Worm (Caenorhabditis elegans): ENCODE results near the gene C09G4.4.

Gene C09G4.4

DNA sequence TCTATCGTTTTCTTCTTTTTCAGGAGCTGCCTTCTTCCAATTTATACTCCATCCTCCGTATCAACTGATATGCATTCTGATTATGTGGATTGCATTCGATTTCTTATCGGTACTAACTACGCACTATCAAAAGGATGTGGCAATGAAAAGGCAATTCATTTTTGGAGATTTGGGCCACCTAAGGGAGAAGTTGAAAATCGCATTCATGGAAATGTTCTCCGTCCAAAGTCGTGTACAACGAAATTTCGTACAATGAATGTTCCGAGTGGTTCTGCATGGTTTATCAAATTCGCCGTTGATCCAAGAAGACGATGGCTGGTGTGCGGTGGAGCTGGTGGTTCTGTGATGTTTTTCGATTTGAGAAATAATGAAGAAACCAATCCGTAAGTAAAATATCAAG lies at the start of gene C09G4.4:
TSS of gene C09G4.4 (plus strand) at position 301 of the 400 bp plus-strand sequence.
- TF ChIP-seq ceh-36 (tag; optimal IDR thresholded peaks at IDR 0.05) (no peak), hnd-1 (tag; optimal IDR thresholded peaks at IDR 0.05) (no peak), tbx-37 (GFP tag; conservative IDR thresholded peaks at IDR 0.05) (no peak), sea-1 (GFP tag; conservative IDR thresholded peaks at IDR 0.05) (no peak), pes-1 (GFP tag; IDR thresholded peaks at IDR 0.05) (no peak), F13C5.2 (tag; optimal IDR thresholded peaks at IDR 0.05) (no peak), tra-4 (tag; optimal IDR thresholded peaks at IDR 0.05) (no peak), ceh-13 (GFP tag; optimal IDR thresholded peaks at IDR 0.05) (no peak), tbx-11 (GFP tag; IDR thresholded peaks at IDR 0.05) (no peak), hmg-4 (GFP tag; optimal IDR thresholded peaks at IDR 0.05) (no peak), ets-7 (tag; optimal IDR thresholded peaks at IDR 0.05) (no peak), scrt-1 (GFP tag; IDR thresholded peaks at IDR 0.05) (no peak), hmbx-1 (tag; optimal IDR thresholded peaks at IDR 0.05) (no peak), aly-1 (tag; optimal IDR thresholded peaks at IDR 0.05) (no peak), B0310.2 (tag; optimal IDR thresholded peaks at IDR 0.05) (no peak), ama-1 (optimal IDR thresholded peaks at IDR 0.05) (no peak), flt-1 (GFP tag; IDR thresholded peaks at IDR 0.05) (no peak)

ce11 chrIV:8463069-8463468 lies 49.7 kb upstream of the C09G4.4 start:
- no peak for TF ChIP-seq hmg-4 (GFP tag; optimal IDR thresholded peaks at IDR 0.05)
- no peak for TF ChIP-seq tbx-11 (GFP tag; IDR thresholded peaks at IDR 0.05)
- no peak for TF ChIP-seq ama-1 (optimal IDR thresholded peaks at IDR 0.05)
- TF ChIP-seq tra-4 (tag; optimal IDR thresholded peaks at IDR 0.05): no peak
- TF ChIP-seq sea-1 (GFP tag; conservative IDR thresholded peaks at IDR 0.05): no peak
- no peak for TF ChIP-seq pes-1 (GFP tag; IDR thresholded peaks at IDR 0.05)
- TF ChIP-seq B0310.2 (tag; optimal IDR thresholded peaks at IDR 0.05): no peak

- no peak for TF ChIP-seq pes-1 (GFP tag; IDR thresholded peaks at IDR 0.05)
- no peak for TF ChIP-seq flt-1 (GFP tag; IDR thresholded peaks at IDR 0.05)
- TF ChIP-seq ceh-36 (tag; optimal IDR thresholded peaks at IDR 0.05): no peak
- TF ChIP-seq aly-1 (tag; optimal IDR thresholded peaks at IDR 0.05): no peak
- no peak for TF ChIP-seq sea-1 (GFP tag; conservative IDR thresholded peaks at IDR 0.05)
- no peak for TF ChIP-seq hmg-4 (GFP tag; optimal IDR thresholded peaks at IDR 0.05)
- TF ChIP-seq B0310.2 (tag; optimal IDR thresholded peaks at IDR 0.05): no peak
- no peak for TF ChIP-seq tra-4 (tag; optimal IDR thresholded peaks at IDR 0.05)
- no peak for TF ChIP-seq ceh-13 (GFP tag; optimal IDR thresholded peaks at IDR 0.05)
- TF ChIP-seq tbx-11 (GFP tag; IDR thresholded peaks at IDR 0.05): no peak
- TF ChIP-seq scrt-1 (GFP tag; IDR thresholded peaks at IDR 0.05): no peak
- TF ChIP-seq tbx-37 (GFP tag; conservative IDR thresholded peaks at IDR 0.05): no peak
- TF ChIP-seq hnd-1 (tag; optimal IDR thresholded peaks at IDR 0.05): no peak
- no peak for TF ChIP-seq F13C5.2 (tag; optimal IDR thresholded peaks at IDR 0.05)
Measured at ce11 chrIV:8463716-8464115, 49.1 kb upstream of the C09G4.4 start, which contains the start of gene str-176. str-176 (minus strand) TSS chrIV:8463816.

DNA sequence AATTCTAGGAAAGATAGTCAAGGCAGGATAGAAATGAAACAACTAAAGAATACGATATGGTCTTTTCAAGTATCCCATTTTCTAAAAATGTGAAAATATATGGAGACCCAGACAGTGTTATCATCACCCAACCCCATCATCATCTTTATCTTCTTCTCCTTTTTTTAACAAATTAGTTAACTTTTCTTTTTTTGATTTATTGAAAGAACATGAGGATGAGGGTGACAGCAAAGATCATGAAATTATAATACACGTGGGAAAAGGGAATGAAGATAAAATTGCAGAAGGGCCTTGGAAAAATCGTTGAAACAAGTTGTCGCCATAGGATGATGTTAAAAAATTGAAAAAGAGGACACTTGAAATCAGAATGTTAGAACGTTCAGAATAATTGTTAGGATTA lies 48.6 kb upstream of the C09G4.4 start:
- TF ChIP-seq tra-4 (tag; optimal IDR thresholded peaks at IDR 0.05) (no peak), aly-1 (tag; optimal IDR thresholded peaks at IDR 0.05) (no peak), ceh-13 (GFP tag; optimal IDR thresholded peaks at IDR 0.05) (no peak), tbx-11 (GFP tag; IDR thresholded peaks at IDR 0.05) (no peak), ceh-36 (tag; optimal IDR thresholded peaks at IDR 0.05) (no peak), hmg-4 (GFP tag; optimal IDR thresholded peaks at IDR 0.05) (no peak), tbx-37 (GFP tag; conservative IDR thresholded peaks at IDR 0.05) (no peak), sea-1 (GFP tag; conservative IDR thresholded peaks at IDR 0.05) (no peak), scrt-1 (GFP tag; IDR thresholded peaks at IDR 0.05) (no peak), ets-7 (tag; optimal IDR thresholded peaks at IDR 0.05) (no peak), flt-1 (GFP tag; IDR thresholded peaks at IDR 0.05) (no peak)

- TF ChIP-seq flt-1 (GFP tag; IDR thresholded peaks at IDR 0.05): no peak
Measured at ce11 chrIV:8472493-8472892, 40.3 kb upstream of the C09G4.4 start, which contains the start of gene oat-1. oat-1 (minus strand) TSS chrIV:8472593.

DNA sequence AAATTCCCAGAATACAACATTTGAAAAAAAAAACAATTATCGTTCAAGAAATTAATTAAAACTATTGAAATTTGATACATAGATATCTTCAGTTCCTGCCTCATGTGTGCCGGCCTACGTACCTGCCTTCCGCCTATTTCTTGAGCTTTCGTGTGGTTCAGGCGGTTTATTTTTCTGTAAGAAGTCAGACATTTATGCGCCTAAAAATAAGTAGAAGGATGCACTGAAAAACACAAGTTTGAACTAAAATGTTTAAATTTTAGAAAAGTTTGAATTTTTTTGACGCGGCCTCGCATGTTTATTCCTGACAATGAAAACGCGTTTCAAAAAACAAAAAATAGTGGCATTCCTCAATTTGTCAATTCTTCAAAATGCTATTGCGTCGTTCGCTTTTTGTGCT lies 39.0 kb upstream of the C09G4.4 start, which contains the start of gene C28C12.11:
TSS of gene C28C12.11 (plus strand) at position 301 of the 400 bp plus-strand sequence.
- TF ChIP-seq ama-1 (optimal IDR thresholded peaks at IDR 0.05): no peak
- no peak for TF ChIP-seq ceh-13 (GFP tag; optimal IDR thresholded peaks at IDR 0.05)
- TF ChIP-seq flt-1 (GFP tag; IDR thresholded peaks at IDR 0.05): no peak
- no peak for TF ChIP-seq tbx-37 (GFP tag; conservative IDR thresholded peaks at IDR 0.05)

- TF ChIP-seq flt-1 (GFP tag; IDR thresholded peaks at IDR 0.05) (no peak), sea-1 (GFP tag; conservative IDR thresholded peaks at IDR 0.05) (no peak), tra-4 (tag; optimal IDR thresholded peaks at IDR 0.05) (no peak), ceh-36 (tag; optimal IDR thresholded peaks at IDR 0.05) (no peak), aly-1 (tag; optimal IDR thresholded peaks at IDR 0.05) (no peak), B0310.2 (tag; optimal IDR thresholded peaks at IDR 0.05) (no peak), hmbx-1 (tag; optimal IDR thresholded peaks at IDR 0.05) (no peak)
Measured at ce11 chrIV:8475030-8475679, 37.6 kb upstream of the C09G4.4 start.

- TF ChIP-seq hmbx-1 (tag; optimal IDR thresholded peaks at IDR 0.05): no peak
Measured at ce11 chrIV:8476166-8476565, 36.6 kb upstream of the C09G4.4 start.

ce11 chrIV:8476880-8477279 lies 35.9 kb upstream of the C09G4.4 start, which contains the start of gene spp-10:
spp-10 (plus strand) TSS chrIV:8477180.
- no peak for TF ChIP-seq scrt-1 (GFP tag; IDR thresholded peaks at IDR 0.05)
- no peak for TF ChIP-seq flt-1 (GFP tag; IDR thresholded peaks at IDR 0.05)
- TF ChIP-seq sea-1 (GFP tag; conservative IDR thresholded peaks at IDR 0.05): no peak
- TF ChIP-seq ceh-36 (tag; optimal IDR thresholded peaks at IDR 0.05): no peak
- TF ChIP-seq hnd-1 (tag; optimal IDR thresholded peaks at IDR 0.05): no peak
- no peak for TF ChIP-seq B0310.2 (tag; optimal IDR thresholded peaks at IDR 0.05)

Measured in whole organism, early embryonic.